Worm (Caenorhabditis elegans) whole organism, young adult: ENCODE measurements around the gene prp-18.
"Not testable (repeated sequence)": the region's sequence is repeated elsewhere in the genome, so short reads cannot be mapped to it uniquely, and the experiment has no call there.

Experiments used
- C17E4.6 ChIP-seq: fragments of 200-800 bp; sonication (Bioruptor generic); IDR thresholded peaks from 2 replicates; pipeline ENCODE4 v1.3.6; 2022; ENCODE audit warnings: missing genetic modification reagents, missing genetic modification characterization, missing compliant biosample characterization
- F22D6.2 ChIP-seq: sonication (generic microtip); optimal IDR thresholded peaks from 2 replicates; lab custom pipeline; 2016; ENCODE audit warnings: mild to moderate bottlenecking, missing genetic modification characterization, missing compliant biosample characterization
- F37B4.10 ChIP-seq: fragments of 200-800 bp; sonication (Bioruptor generic); IDR thresholded peaks from 2 replicates; pipeline ENCODE4 v1.3.6; 2022; ENCODE audit warnings: missing genetic modification characterization, missing compliant biosample characterization
- F57C9.4 ChIP-seq: sonication (generic microtip); optimal IDR thresholded peaks from 2 replicates; lab custom pipeline; 2017; ENCODE audit warnings: mild to moderate bottlenecking, missing genetic modification characterization, missing compliant biosample characterization
- K12H6.12 ChIP-seq: fragments of 200-800 bp; sonication (Bioruptor generic); optimal IDR thresholded peaks from 2 replicates; lab custom pipeline; 2018; ENCODE audit warnings: mild to moderate bottlenecking, missing genetic modification characterization, missing compliant biosample characterization
- Y67H2A.10 ChIP-seq: fragments of 200-800 bp; sonication (Bioruptor generic); conservative IDR thresholded peaks from 2 replicates; pipeline ENCODE4 v1.3.6; 2022; ENCODE audit warnings: missing genetic modification reagents, missing genetic modification characterization, missing compliant biosample characterization
- Y79H2A.3 ChIP-seq: fragments of 200-800 bp; sonication (Bioruptor generic); conservative IDR thresholded peaks from 2 replicates; pipeline ENCODE4 v1.3.6; 2022; ENCODE audit warnings: missing genetic modification reagents, missing genetic modification characterization, missing compliant biosample characterization
- Y95B8A.8 ChIP-seq: fragments of 200-800 bp; sonication (Bioruptor generic); IDR thresholded peaks from 2 replicates; pipeline ENCODE4 v1.3.6; 2022; ENCODE audit warnings: missing genetic modification reagents, missing genetic modification characterization, missing compliant biosample characterization
- ZK185.1 ChIP-seq: sonication (generic microtip); optimal IDR thresholded peaks from 2 replicates; lab custom pipeline; 2016; ENCODE audit warnings: mild to moderate bottlenecking, missing genetic modification characterization, missing compliant biosample characterization; ENCODE audit not compliant: poor library complexity, severe bottlenecking
- aptf-2 ChIP-seq: fragments of 200-800 bp; sonication (Bioruptor generic); conservative IDR thresholded peaks from 2 replicates; pipeline ENCODE4 v1.3.6; 2022; ENCODE audit warnings: missing genetic modification reagents, missing genetic modification characterization, missing compliant biosample characterization
- aptf-3 ChIP-seq: fragments of 200-800 bp; sonication (Bioruptor generic); IDR thresholded peaks from 2 replicates; pipeline ENCODE4 v1.3.6; 2022; ENCODE audit warnings: missing genetic modification characterization, missing compliant biosample characterization
- atf-7 ChIP-seq: sonication (generic microtip); optimal IDR thresholded peaks from 2 replicates; lab custom pipeline; 2017; ENCODE audit warnings: mild to moderate bottlenecking, missing genetic modification characterization, missing compliant biosample characterization
- attf-3 ChIP-seq: fragments of 200-800 bp; sonication (Bioruptor generic); conservative IDR thresholded peaks from 2 replicates; pipeline ENCODE4 v1.3.6; 2022; ENCODE audit warnings: missing genetic modification reagents, missing genetic modification characterization, missing compliant biosample characterization
- ccch-3 ChIP-seq: fragments of 200-800 bp; sonication (Bioruptor generic); optimal IDR thresholded peaks from 2 replicates; lab custom pipeline; 2018; ENCODE audit warnings: mild to moderate bottlenecking, missing genetic modification characterization, missing compliant biosample characterization
- ceh-27 ChIP-seq: fragments of 200-800 bp; sonication (Bioruptor generic); optimal IDR thresholded peaks from 2 replicates; lab custom pipeline; 2018; ENCODE audit warnings: mild to moderate bottlenecking, missing genetic modification characterization, moderate library complexity, missing compliant biosample characterization
- ceh-79 ChIP-seq: sonication (generic microtip); optimal IDR thresholded peaks from 2 replicates; lab custom pipeline; 2017; ENCODE audit warnings: mild to moderate bottlenecking, missing genetic modification characterization, missing compliant biosample characterization
- efl-1 ChIP-seq: fragments of 150-350 bp; optimal IDR thresholded peaks from 2 replicates; lab custom pipeline; 2014; ENCODE audit warnings: missing biosample characterization, missing genetic modification reagents, missing genetic modification characterization
- ekl-4 ChIP-seq: fragments of 200-800 bp; sonication (Bioruptor generic); IDR thresholded peaks from 2 replicates; pipeline ENCODE4 v1.3.6; 2022; ENCODE audit warnings: missing genetic modification reagents, missing genetic modification characterization, missing compliant biosample characterization
- fkh-3 ChIP-seq: sonication (generic microtip); optimal IDR thresholded peaks from 2 replicates; lab custom pipeline; 2016; ENCODE audit warnings: mild to moderate bottlenecking, missing genetic modification characterization, missing compliant biosample characterization
- hlh-26 ChIP-seq: fragments of 200-800 bp; sonication (Bioruptor generic); conservative IDR thresholded peaks from 2 replicates; pipeline ENCODE4 v1.3.6; 2022; ENCODE audit warnings: missing genetic modification reagents, missing genetic modification characterization, missing compliant biosample characterization
- hmg-1.2 ChIP-seq: fragments of 200-800 bp; sonication (Bioruptor generic); IDR thresholded peaks from 2 replicates; pipeline ENCODE4 v1.3.6; 2022; ENCODE audit warnings: missing genetic modification reagents, missing genetic modification characterization, missing compliant biosample characterization
- hmg-20 ChIP-seq: fragments of 200-800 bp; sonication (Bioruptor generic); IDR thresholded peaks from 2 replicates; pipeline ENCODE4 v1.3.6; 2022; ENCODE audit warnings: missing genetic modification reagents, missing genetic modification characterization, missing compliant biosample characterization
- hrde-1 ChIP-seq: sonication (generic microtip); optimal IDR thresholded peaks from 2 replicates; lab custom pipeline; 2016; ENCODE audit warnings: missing genetic modification characterization, mild to moderate bottlenecking, missing compliant biosample characterization, moderate library complexity, missing genotype, missing genetic modification reagents, borderline replicate concordance
- lir-1 ChIP-seq: fragments of 200-800 bp; sonication (Bioruptor generic); conservative IDR thresholded peaks from 2 replicates; pipeline ENCODE4 v1.3.6; 2022; ENCODE audit warnings: missing genetic modification reagents, missing genetic modification characterization, missing compliant biosample characterization
- lsy-27 ChIP-seq: sonication (generic microtip); optimal IDR thresholded peaks from 2 replicates; lab custom pipeline; 2017; ENCODE audit warnings: missing genetic modification characterization, mild to moderate bottlenecking, missing compliant biosample characterization, antibody characterized with exemption, missing genotype, borderline replicate concordance; ENCODE audit not compliant: insufficient read depth
- madf-6 ChIP-seq: fragments of 200-800 bp; sonication (Bioruptor generic); IDR thresholded peaks from 2 replicates; pipeline ENCODE4 v1.3.6; 2022; ENCODE audit warnings: missing genetic modification reagents, missing genetic modification characterization, missing compliant biosample characterization
- nfya-2 ChIP-seq: fragments of 200-800 bp; sonication (Bioruptor generic); IDR thresholded peaks from 2 replicates; pipeline ENCODE4 v1.3.6; 2022; ENCODE audit warnings: missing genetic modification reagents, missing genetic modification characterization, missing compliant biosample characterization
- nhr-90 ChIP-seq: sonication (generic microtip); optimal IDR thresholded peaks from 2 replicates; lab custom pipeline; 2016; ENCODE audit warnings: missing genotype, mild to moderate bottlenecking, missing genetic modification characterization, missing compliant biosample characterization
- pbrm-1 ChIP-seq: fragments of 200-800 bp; sonication (Bioruptor generic); IDR thresholded peaks from 2 replicates; pipeline ENCODE4 v1.3.6; 2022; ENCODE audit warnings: missing genetic modification reagents, missing genetic modification characterization, missing compliant biosample characterization
- pha-4 ChIP-seq: fragments of 150-350 bp; sonication (generic microtip); optimal IDR thresholded peaks from 2 replicates; lab custom pipeline; 2014; ENCODE audit warnings: missing biosample characterization, missing genetic modification reagents, missing genetic modification characterization
- rcor-1 ChIP-seq: fragments of 200-800 bp; sonication (Bioruptor generic); IDR thresholded peaks from 2 replicates; pipeline ENCODE4 v1.3.6; 2022; ENCODE audit warnings: missing genetic modification reagents, missing genetic modification characterization, missing compliant biosample characterization
- repo-1 ChIP-seq: sonication (generic microtip); optimal IDR thresholded peaks from 2 replicates; lab custom pipeline; 2017; ENCODE audit warnings: mild to moderate bottlenecking, missing genetic modification characterization, missing compliant biosample characterization
- rpc-1 ChIP-seq, 2 experiments: fragments of 150-350 bp in 1 of 2; sonication (generic microtip) in 1 of 2; optimal IDR thresholded peaks; 2 replicates each; lab custom pipeline; 2014 to 2018; ENCODE audit warnings: missing biosample characterization in 1 of 2, missing genetic modification characterization in 1 of 2, missing genetic modification reagents in 1 of 2, missing genotype in 1 of 2
- snpc-4 ChIP-seq, 5 experiments: fragments of 150-350 bp in 1 of 5; sonication (generic microtip) in 4 of 5; optimal IDR thresholded peaks; 2 replicates each; lab custom pipeline; 2014 to 2018; ENCODE audit warnings: missing genetic modification characterization in 5 of 5, missing biosample characterization in 3 of 5, antibody characterized with exemption in 2 of 5, mild to moderate bottlenecking in 2 of 5, missing compliant biosample characterization in 2 of 5, missing genotype in 2 of 5, moderate library complexity in 2 of 5, missing genetic modification reagents in 1 of 5
- unc-130 ChIP-seq: sonication (generic microtip); optimal IDR thresholded peaks from 2 replicates; lab custom pipeline; 2016; ENCODE audit warnings: missing genetic modification reagents, missing genetic modification characterization, missing compliant biosample characterization
- zfh-2 ChIP-seq: fragments of 200-800 bp; sonication (Bioruptor generic); conservative IDR thresholded peaks from 2 replicates; pipeline ENCODE4 v1.3.6; 2022; ENCODE audit warnings: missing genetic modification reagents, missing genetic modification characterization, missing compliant biosample characterization
- ztf-25 ChIP-seq: fragments of 200-800 bp; sonication (Bioruptor generic); IDR thresholded peaks from 2 replicates; pipeline ENCODE4 v1.3.6; 2022; ENCODE audit warnings: missing genetic modification reagents, missing genetic modification characterization, missing compliant biosample characterization
- ztf-6 ChIP-seq: fragments of 200-800 bp; sonication (Bioruptor generic); IDR thresholded peaks from 2 replicates; pipeline ENCODE4 v1.3.6; 2022; ENCODE audit warnings: missing genetic modification reagents, missing genetic modification characterization, missing compliant biosample characterization

Gene prp-18

ce11 chrIV:9843760-9844159, 40.4 kb downstream of the prp-18 start, which contains the start of gene nspd-2:
Gene nspd-2 (plus strand): TSS chrIV:9844060.
- no peak for TF ChIP-seq attf-3 (GFP tag; lab: Robert Waterston, UW)
- TF ChIP-seq ztf-25 (GFP tag; lab: Robert Waterston, UW) = no peak
- no peak for TF ChIP-seq nhr-90 (tag; lab: Kevin White, UChicago)
- TF ChIP-seq F57C9.4 (tag; lab: Kevin White, UChicago) = no peak
- TF ChIP-seq hmg-20 = no peak
- no peak for TF ChIP-seq Y79H2A.3 (GFP tag; lab: Robert Waterston, UW)
- no peak; the same call in 1 of the 2 replicates for TF ChIP-seq zfh-2 (GFP tag; lab: Robert Waterston, UW)
- no peak for TF ChIP-seq ekl-4 (GFP tag; lab: Robert Waterston, UW)
- no peak for TF ChIP-seq Y67H2A.10 (GFP tag; lab: Robert Waterston, UW)
- TF ChIP-seq aptf-2 (GFP tag; lab: Robert Waterston, UW) = no peak
- no peak for TF ChIP-seq efl-1 (GFP tag; lab: Kevin White, UChicago)
- no peak for TF ChIP-seq hrde-1 (tag; lab: Kevin White, UChicago)
- no peak for TF ChIP-seq ztf-6
- no peak for TF ChIP-seq repo-1 (tag; lab: Kevin White, UChicago)
- no peak for TF ChIP-seq Y95B8A.8 (GFP tag; lab: Robert Waterston, UW)
- no peak for TF ChIP-seq ceh-79
- no peak for TF ChIP-seq atf-7 (tag; lab: Kevin White, UChicago)
- TF ChIP-seq pbrm-1 (GFP tag; lab: Robert Waterston, UW) = no peak
- no peak for TF ChIP-seq F37B4.10 (GFP tag; lab: Robert Waterston, UW)

DNA sequence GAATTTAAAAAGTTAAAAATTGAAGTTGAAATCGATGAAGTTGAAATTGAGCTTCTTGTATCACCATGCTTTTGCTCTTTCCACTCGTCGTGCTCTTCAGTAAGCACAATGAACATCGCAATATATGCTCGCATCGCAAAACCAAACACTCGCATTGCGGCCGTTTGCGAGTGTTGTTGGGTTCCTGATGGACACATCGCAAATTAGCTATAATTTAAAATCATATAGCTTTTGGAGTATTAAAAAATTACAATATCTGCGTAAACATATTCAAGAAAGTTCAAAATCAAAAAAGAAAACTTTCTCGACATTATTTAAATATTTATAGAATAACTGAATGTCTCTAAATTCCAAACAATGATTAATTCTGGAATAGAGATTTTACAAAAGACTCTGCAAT, 42.1 kb downstream of the prp-18 start, which contains the start of gene K07F5.17:
Gene K07F5.17 (plus strand): TSS at position 301 of the 400 bp plus-strand sequence.
- TF ChIP-seq nfya-2 (GFP tag; lab: Robert Waterston, UW) = no peak
- TF ChIP-seq, all 124 proteins: peak for 0

DNA sequence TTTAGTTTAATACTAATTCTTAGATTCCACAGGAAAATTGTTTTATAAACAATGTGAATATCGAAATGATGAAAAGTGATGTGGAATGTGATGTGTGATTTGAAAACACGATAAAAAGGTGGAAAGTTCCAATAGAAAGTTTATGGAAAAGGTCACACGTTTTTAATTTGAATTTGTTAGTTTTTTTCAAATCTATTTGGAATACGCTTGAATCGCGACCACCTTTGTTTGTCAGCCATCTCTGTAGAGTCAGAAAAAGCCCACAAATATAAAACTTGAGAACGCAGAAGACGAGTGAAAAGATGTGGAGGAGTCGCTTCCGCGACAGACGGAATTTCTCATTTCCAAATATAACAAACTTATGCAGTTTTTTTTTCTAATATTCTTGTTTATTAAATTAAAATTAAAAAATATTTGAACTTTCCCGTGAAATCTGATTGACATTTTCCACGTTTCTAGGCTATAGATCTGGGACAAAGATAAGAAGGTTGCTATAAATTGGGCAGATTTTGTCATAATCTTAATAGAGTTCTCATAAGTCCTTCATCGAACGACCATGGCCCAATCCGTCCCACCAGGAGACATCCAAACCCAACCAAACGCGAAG, 43.1 kb downstream of the prp-18 start, which contains the start of the genes kin-24 and msp-56:
Gene kin-24 (minus strand): TSS at position 101 of the 607 bp plus-strand sequence.
Gene msp-56 (plus strand): TSS at position 557 of the 607 bp plus-strand sequence.
- TF ChIP-seq ccch-3 (GFP tag; lab: Kevin White, UChicago) = no peak
- no peak for TF ChIP-seq C17E4.6 (GFP tag; lab: Robert Waterston, UW)

ce11 chrIV:9837349-9837748, 46.8 kb downstream of the prp-18 start, which contains the start of gene msp-10:
Gene msp-10 (plus strand): TSS chrIV:9837649.
- TF ChIP-seq hmg-1.2 (GFP tag; lab: Robert Waterston, UW); rpc-1 (optimal IDR thresholded peaks at IDR 0.05; lab: Kevin White, UChicago); rpc-1 (tag; optimal IDR thresholded peaks at IDR 0.05; lab: Kevin White, UChicago); unc-130 (GFP tag; lab: Kevin White, UChicago): not testable (repeated sequence)

ce11 chrIV:9836317-9836716, 47.9 kb downstream of the prp-18 start, which contains the start of gene msp-81:
Gene msp-81 (minus strand): TSS chrIV:9836417.
- no peak for TF ChIP-seq F22D6.2 (tag; lab: Kevin White, UChicago)
- TF ChIP-seq lir-1 = no peak

DNA sequence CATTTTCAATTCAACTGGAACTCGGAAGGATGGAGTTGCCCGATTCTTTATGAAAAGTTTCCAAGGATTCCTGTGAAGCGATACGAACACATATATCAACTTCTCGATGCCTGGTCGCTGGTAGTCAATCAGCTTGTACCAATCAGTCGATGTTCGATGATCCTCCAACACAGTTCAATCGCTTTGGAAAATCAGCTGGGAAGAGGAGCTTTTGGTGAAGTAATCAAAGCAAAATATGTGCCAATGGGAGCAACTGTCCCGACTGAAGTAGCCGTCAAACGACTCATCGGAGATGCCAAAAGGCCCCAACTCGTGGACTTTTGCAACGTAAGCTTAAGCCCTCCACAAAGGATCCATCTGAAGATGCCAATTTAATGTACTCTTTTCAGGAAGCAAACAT, 50.8 kb downstream of the prp-18 start:
- TF ChIP-seq Y79H2A.3 (GFP tag; lab: Robert Waterston, UW) (no peak), madf-6 (no peak), lsy-27 (no peak), snpc-4 (GFP tag; optimal IDR thresholded peaks at IDR 0.05; lab: Kevin White, UChicago) (no peak), snpc-4 (tag; optimal IDR thresholded peaks at IDR 0.05; lab: Kevin White, UChicago) (no peak), pha-4 (tag; lab: Kevin White, UChicago) (no peak), ceh-27 (GFP tag; lab: Kevin White, UChicago) (no peak), K12H6.12 (tag; lab: Kevin White, UChicago) (no peak), atf-7 (tag; lab: Kevin White, UChicago) (no peak), fkh-3 (tag; lab: Kevin White, UChicago) (no peak), aptf-3 (GFP tag; lab: Robert Waterston, UW) (no peak), F37B4.10 (GFP tag; lab: Robert Waterston, UW) (no peak), rcor-1 (GFP tag; lab: Robert Waterston, UW) (no peak), ZK185.1 (tag; lab: Kevin White, UChicago) (no peak), hlh-26 (no peak)
